Fruit fly (Drosophila melanogaster): ENCODE measurements around the gene Alg9.

Gene Alg9

DNA sequence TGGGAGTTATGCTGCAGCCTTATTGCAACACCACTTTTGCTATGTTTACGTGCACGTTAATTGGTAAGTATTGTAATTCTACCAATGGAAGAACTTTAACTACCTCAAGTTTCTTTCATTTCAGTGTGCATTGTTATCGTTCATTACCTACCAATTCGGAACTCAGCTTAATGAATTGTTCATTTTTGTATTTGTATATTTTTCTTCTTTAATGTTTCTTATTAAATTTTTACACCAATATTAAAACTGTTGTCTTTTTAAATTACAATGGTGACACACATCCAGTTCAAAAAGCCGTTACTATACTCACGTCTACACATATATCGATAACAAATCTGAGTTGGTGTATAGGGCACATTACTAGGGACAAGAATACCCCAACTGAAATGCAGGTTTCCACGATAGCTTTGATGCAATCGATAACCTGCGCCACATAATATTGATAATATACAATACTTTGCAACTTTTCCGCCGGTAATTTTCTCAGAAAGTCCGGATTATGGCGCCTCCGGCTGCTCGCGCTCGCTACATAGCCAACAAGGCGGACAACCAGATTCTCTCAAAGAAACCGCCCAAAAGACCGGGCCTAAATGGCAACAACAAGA lies at the start of gene Alg9:
Alg9 (plus strand) TSS at position 387 of the 605 bp plus-strand sequence.
- no peak for TF ChIP-seq h (optimal IDR thresholded peaks at IDR 0.05)
- no peak for TF ChIP-seq Myc (optimal IDR thresholded peaks at IDR 0.05)
- no peak for TF ChIP-seq insv (optimal IDR thresholded peaks at IDR 0.05)
- no peak for TF ChIP-seq Sin3A (optimal IDR thresholded peaks at IDR 0.05)
- TF ChIP-seq ttk (optimal IDR thresholded peaks at IDR 0.05): no peak
- TF ChIP-seq psq (optimal IDR thresholded peaks at IDR 0.05): no peak

DNA sequence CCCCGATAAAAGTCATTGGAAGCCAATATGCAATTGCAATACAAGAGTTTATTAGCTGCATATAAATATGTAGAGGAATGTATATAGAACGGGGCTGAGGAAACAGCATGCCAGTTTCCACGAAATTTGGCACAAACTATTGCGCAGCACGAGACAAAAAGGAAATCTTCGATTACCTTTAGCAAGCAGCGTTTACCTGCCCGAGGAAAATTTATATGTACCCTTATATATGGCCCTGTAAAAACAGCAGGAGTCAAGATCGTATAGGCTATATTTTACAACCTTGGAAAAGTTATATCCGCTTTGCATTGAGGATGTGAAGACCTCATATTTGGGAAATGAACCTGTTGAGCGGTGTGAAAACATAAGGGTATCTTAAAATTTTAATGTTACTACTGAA lies 49.0 kb upstream of the Alg9 start:
- no peak for TF ChIP-seq psq (optimal IDR thresholded peaks at IDR 0.05)
- TF ChIP-seq h (optimal IDR thresholded peaks at IDR 0.05): no peak
- no peak for TF ChIP-seq Sin3A (optimal IDR thresholded peaks at IDR 0.05)

DNA sequence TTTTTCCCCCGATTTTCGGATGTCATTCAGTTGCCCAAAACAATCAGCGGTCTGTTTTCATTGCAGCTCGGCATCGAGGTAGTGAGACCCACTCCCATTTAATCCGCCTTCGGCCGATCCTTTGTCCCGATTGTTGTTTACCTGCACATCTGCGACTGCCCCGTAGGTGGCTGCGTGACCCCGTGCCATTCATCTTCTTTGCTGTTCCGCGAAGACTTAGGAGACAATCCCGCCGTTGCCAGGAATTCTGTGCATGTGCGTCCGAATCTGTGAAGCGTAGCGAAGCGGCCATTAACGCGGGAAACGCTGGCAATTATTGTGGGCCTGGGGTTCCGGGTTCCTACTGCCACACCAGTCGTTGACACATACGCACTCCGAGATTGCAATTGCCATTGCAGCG lies 48.4 kb upstream of the Alg9 start:
- TF ChIP-seq h (optimal IDR thresholded peaks at IDR 0.05): no peak
- TF ChIP-seq insv (optimal IDR thresholded peaks at IDR 0.05): no peak
- no peak for TF ChIP-seq Myc (optimal IDR thresholded peaks at IDR 0.05)

DNA sequence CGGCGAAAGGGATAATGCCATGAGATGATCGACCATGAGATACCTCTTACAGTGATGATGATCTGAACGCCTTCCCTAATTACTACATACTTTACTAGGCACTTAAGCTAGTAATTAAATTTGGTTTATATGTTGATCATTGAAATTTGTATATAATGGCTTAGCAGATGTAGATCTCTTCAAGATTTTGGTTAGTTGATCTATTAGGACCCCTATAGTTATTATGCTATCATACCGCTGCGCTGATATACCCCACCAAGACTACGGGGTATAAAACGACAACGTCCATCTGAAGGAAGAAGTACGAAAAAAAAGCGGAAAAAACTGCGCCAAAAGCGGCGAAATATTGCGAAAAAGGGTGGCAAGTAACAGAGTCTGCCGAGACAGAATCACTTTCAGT lies 47.1 kb upstream of the Alg9 start:
- TF ChIP-seq ttk (optimal IDR thresholded peaks at IDR 0.05) (no peak), Sin3A (optimal IDR thresholded peaks at IDR 0.05) (no peak), insv (optimal IDR thresholded peaks at IDR 0.05) (no peak), h (optimal IDR thresholded peaks at IDR 0.05) (no peak), Myc (optimal IDR thresholded peaks at IDR 0.05) (no peak), psq (optimal IDR thresholded peaks at IDR 0.05) (no peak)

DNA sequence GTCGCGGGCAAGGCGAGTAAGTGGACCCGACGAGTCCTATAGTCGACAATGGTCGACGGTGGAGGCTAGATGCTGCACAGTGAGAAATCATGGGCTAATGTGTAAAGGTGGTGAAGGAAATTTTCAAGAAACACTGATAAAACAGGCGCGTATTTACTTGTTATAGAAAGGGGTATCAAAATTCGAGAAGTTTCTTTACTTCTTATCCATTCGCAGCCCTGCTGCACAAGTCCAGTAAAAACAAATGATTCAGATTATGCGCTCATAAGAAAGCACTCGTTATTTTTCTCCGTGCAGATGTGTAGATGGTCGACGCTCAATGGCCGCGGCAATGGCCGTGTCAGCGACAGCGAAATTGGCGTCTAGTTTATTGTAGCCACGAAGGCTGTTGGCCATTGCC lies 44.9 kb upstream of the Alg9 start:
- TF ChIP-seq Sin3A (optimal IDR thresholded peaks at IDR 0.05) (no peak), h (optimal IDR thresholded peaks at IDR 0.05) (no peak)

DNA sequence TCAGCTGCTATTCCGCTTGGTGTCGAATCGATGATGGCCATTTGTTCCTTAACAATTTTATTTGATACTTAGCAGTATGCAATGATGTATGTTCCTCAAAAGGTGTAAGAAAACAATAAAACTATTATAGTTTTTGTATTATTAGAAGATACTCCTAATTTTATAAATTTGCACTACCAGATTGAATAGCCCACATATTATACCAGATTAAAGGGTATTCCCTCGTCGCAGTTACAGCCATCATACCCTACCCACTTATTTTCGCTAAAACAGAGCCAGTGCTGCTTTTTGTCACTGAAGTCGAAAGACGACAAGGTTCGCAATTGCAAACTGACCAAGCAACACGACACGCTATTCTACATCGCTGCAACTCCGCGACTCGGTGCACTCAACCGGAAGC lies 44.0 kb upstream of the Alg9 start:
- no peak for TF ChIP-seq ttk (optimal IDR thresholded peaks at IDR 0.05)
- no peak for TF ChIP-seq psq (optimal IDR thresholded peaks at IDR 0.05)
- no peak for TF ChIP-seq h (optimal IDR thresholded peaks at IDR 0.05)
- TF ChIP-seq insv (optimal IDR thresholded peaks at IDR 0.05): no peak
- TF ChIP-seq Sin3A (optimal IDR thresholded peaks at IDR 0.05): no peak
- TF ChIP-seq Myc (optimal IDR thresholded peaks at IDR 0.05): no peak

DNA sequence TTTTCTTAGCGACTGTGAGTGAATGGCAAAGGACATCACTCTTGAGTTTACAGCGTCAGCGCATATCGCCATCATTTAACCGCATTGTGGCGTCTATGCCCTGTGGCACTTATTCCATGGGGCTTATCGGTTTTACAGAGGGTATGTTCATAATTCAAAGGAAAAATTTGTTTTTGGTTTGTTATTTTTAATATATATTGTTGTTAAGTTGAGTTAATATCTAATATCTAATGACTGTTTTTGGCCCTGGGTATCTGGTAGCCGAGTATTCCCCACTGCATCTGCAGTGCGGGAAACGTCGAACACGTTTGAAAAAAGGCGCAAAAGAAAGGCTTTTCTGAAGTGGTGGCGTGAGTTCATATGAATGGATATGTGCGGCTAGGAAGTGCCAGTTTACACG lies 42.9 kb upstream of the Alg9 start:
- TF ChIP-seq insv (optimal IDR thresholded peaks at IDR 0.05): no peak

DNA sequence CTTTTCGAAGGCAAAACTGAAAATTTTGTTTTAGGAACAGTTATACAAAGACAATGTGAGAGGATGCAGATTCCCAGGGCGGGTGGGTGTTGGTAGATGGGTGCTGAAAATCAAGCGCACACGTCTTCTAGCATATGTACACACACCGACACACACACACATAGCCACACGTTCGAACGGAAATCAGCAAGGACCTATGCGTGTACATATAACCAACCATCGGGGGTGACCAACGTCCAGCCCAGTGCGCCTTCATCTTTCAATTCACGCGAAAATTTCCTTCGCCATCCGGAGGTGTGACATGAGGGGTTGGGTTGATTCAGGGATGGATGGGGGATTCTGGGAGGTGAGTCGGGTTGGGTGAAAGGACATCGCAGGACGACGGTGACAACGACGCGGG lies 40.0 kb upstream of the Alg9 start:
- TF ChIP-seq Sin3A (optimal IDR thresholded peaks at IDR 0.05): no peak
- TF ChIP-seq Myc (optimal IDR thresholded peaks at IDR 0.05): no peak
- TF ChIP-seq ttk (optimal IDR thresholded peaks at IDR 0.05): no peak
- TF ChIP-seq insv (optimal IDR thresholded peaks at IDR 0.05): no peak
- no peak for TF ChIP-seq psq (optimal IDR thresholded peaks at IDR 0.05)
- no peak for TF ChIP-seq h (optimal IDR thresholded peaks at IDR 0.05)

DNA sequence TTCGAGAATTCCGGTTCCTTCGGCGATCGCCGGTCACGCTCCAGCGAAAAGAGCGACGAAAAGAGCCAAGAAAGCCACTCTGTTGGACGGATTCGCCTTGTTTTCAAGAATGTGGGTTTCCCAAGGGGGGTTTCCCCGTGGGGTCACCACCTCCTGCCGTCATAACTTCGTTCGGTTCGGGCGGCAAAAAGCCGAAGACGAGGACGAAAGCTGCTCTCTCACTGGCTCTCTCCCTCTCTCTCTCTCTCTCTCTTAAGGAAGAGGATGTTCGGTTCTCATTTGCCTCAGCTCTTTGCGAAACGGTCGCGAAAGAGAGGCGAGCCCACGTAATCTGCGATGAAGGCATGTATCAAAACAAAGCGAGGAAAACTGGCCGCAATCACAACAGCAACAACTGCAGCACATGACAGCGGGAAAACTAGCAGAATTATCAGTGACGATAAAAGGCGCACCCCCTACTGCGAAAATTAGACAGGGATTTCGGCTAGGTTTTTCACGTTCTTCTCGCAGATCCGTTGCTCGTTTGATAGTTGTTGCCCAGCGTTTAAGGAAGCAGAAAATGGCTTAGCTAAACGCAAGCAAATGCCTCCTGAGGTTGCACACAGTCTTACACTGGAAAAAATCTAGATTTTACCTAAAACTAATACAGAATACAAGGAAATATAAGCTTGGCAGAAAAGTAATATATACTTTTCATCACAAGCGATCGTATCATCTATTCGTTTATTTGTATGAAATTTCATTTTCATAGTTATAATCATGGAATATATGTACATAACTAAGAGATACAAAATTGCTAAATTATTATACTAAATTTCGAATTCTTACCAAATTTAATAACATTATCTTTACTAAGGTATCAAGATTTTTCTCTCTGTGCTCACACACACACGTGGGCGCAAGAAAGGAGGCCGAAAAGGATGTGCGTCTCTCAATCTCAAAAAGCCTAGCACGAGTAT lies 37.6 kb upstream of the Alg9 start, which contains the start of gene dan:
dan (plus strand) TSS at position 900 of the 959 bp plus-strand sequence.
- TF ChIP-seq Sin3A (optimal IDR thresholded peaks at IDR 0.05) (no peak), psq (optimal IDR thresholded peaks at IDR 0.05) (no peak), Myc (optimal IDR thresholded peaks at IDR 0.05) (no peak), h (optimal IDR thresholded peaks at IDR 0.05) (no peak), ttk (optimal IDR thresholded peaks at IDR 0.05) (no peak)

DNA sequence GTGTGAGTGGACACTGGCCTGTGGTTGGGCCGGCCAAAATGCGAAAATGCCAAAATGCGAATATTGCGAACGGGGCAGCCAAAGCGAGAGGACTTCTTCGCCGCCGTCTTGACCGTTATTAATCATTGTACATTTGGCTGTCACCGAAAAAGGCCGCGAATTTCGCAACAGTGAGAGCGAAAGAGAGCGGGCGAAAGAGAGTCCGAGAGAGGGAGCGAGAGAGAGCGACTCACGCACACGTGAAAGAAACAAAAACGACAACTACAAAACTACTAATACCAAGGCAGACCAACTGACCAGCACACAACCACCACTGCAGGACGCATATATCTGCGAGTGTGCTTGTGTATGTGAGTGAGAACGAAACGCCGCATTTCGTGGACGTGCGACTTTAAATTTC lies 36.8 kb upstream of the Alg9 start:
- TF ChIP-seq ttk (optimal IDR thresholded peaks at IDR 0.05) (no peak), insv (optimal IDR thresholded peaks at IDR 0.05) (no peak), psq (optimal IDR thresholded peaks at IDR 0.05) (no peak), h (optimal IDR thresholded peaks at IDR 0.05) (no peak)

DNA sequence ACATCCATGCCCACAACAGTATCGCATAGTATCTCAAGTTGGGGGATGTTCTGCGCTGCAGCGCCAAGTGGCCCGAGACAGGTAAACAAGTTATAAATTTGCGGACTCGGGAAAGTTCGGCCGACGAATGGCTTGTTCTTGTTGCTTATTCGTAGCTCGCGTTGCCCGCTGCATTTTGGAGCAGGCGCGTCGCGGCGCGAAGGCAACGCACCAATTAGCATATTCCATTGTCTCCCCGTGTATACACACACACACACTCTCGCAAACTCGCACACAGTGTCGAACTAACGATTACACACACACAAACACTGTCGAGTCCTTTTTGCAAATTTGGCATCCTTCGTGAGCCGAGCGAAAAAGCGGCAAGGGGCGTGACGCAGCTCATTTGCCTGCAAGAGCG lies 32.4 kb upstream of the Alg9 start:
- TF ChIP-seq insv (optimal IDR thresholded peaks at IDR 0.05) (no peak), ttk (optimal IDR thresholded peaks at IDR 0.05) (no peak)

DNA sequence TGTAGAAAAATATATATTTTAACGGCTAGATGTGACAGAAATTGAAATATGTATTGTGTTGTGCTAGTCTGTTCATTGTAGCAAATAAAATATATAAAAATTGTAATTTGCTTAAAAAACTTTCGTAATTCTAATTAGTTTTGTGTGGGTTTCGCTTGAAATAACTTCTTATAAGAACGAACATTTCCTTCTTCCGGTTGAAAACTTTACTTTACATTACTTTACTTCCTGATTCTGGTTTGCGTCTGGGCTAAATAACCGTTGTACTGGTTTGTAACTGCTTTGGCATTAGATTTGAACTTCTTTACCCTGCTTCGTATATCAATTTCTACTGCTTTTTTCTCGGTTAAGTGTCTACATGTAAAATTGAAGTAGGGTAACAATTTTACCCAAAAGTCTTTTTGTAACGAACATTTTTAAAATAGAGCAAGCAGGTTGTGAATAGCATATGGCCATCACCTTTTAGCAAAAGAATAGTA lies 27.6 kb upstream of the Alg9 start, which contains the start of gene lobo:
lobo (minus strand) TSS at position 51 of the 479 bp plus-strand sequence.
- TF ChIP-seq insv (optimal IDR thresholded peaks at IDR 0.05): no peak
- no peak for TF ChIP-seq h (optimal IDR thresholded peaks at IDR 0.05)
- no peak for TF ChIP-seq Myc (optimal IDR thresholded peaks at IDR 0.05)
- TF ChIP-seq ttk (optimal IDR thresholded peaks at IDR 0.05): no peak
- TF ChIP-seq psq (optimal IDR thresholded peaks at IDR 0.05): no peak
- TF ChIP-seq Sin3A (optimal IDR thresholded peaks at IDR 0.05): no peak

All from Kc167 (cell line).